Fruit fly (Drosophila melanogaster) whole organism, adult: ENCODE results near the gene Twdlalpha.

Source experiments
- CG12768 ChIP-seq: fragments of 200-800 bp; sonication (Bioruptor generic); optimal IDR thresholded peaks from 2 replicates; lab custom pipeline; 2017; ENCODE audit warnings: missing biosample characterization, missing genetic modification characterization, mild to moderate bottlenecking, moderate library complexity, missing genetic modification reagents
- CG5204 ChIP-seq: fragments of 200-800 bp; sonication (Bioruptor generic); optimal IDR thresholded peaks from 2 replicates; lab custom pipeline; 2016; ENCODE audit warnings: missing biosample characterization, missing genetic modification characterization
- CG7045 ChIP-seq: fragments of 200-800 bp; sonication (Bioruptor generic); optimal IDR thresholded peaks from 2 replicates; lab custom pipeline; 2017; ENCODE audit warnings: missing biosample characterization, mild to moderate bottlenecking, missing genetic modification characterization
- kay ChIP-seq: fragments of 200-800 bp; sonication (Bioruptor generic); peaks from one replicate; lab custom pipeline; 2016; ENCODE audit warnings: missing biosample characterization, missing genetic modification characterization, borderline replicate concordance
- toe ChIP-seq: fragments of 200-800 bp; sonication (Bioruptor generic); optimal IDR thresholded peaks from 2 replicates; lab custom pipeline; 2016; ENCODE audit warnings: missing biosample characterization, missing genetic modification characterization

DNA sequence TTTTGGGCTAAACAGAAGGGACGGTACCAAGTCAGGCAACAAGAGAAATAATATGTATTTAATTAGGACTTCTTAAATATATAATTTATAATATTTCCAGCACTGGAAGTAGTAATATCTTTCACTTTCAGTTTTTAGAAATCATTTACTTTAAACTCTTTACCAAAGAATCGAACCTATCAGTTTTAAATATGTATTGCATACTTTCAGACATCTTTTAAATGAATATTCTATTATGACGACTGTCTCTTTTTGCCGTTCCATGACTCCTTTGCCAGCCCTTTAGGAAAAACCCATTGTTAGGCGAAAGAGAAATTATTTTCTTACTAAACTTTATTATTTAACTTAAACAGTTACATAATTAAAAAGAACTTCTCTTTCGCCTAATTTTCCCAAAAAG lies 15.0 kb downstream of the Twdlalpha start:
- TF ChIP-seq CG12768 (no peak), kay (no peak), CG5204 (GFP tag; lab: Kevin White, UChicago) (no peak), toe (GFP tag; lab: Kevin White, UChicago) (no peak), CG7045 (GFP tag; lab: Kevin White, UChicago) (no peak)
